Worm (Caenorhabditis elegans): ENCODE measurements around the gene fipr-29.

DNA sequence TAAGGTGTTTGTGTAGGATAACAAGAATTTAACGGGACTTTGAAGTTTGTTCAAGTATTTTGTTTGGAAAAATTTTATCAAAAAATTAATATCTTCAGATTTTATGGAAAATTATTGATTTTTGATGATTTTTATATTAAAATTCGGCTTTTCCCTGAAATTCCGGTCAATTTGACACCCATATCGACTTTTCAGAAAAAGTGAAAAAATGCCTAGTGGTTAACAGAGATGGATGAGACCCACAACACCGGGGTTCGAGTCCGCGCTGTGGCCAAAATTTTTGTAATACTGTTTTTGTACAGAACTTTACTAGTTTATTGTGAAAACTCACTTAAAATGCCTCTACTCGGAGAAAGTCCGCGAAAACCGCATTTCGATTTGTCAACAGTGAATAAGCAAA is 49.4 kb upstream of the fipr-29 start:
- no peak for TF ChIP-seq him-1 (tag; optimal IDR thresholded peaks at IDR 0.05)
- no peak for TF ChIP-seq W03F9.2 (tag; optimal IDR thresholded peaks at IDR 0.05)
- TF ChIP-seq dao-5 (tag; optimal IDR thresholded peaks at IDR 0.05) = no peak
